Worm (Caenorhabditis elegans) whole organism, L2 larva: Measurements from ENCODE around the gene T09F3.5.

Source experiments
- ZK546.5 ChIP-seq: sonication (generic microtip); optimal IDR thresholded peaks from 2 replicates; lab custom pipeline; 2017; ENCODE audit warnings: missing biosample characterization, missing genetic modification characterization
- ama-1 ChIP-seq: fragments of 150-350 bp; optimal IDR thresholded peaks from 2 replicates; lab custom pipeline; 2018; ENCODE audit warnings: inconsistent platforms
- mbf-1 ChIP-seq: sonication (generic microtip); optimal IDR thresholded peaks from 2 replicates; lab custom pipeline; 2017; ENCODE audit warnings: missing biosample characterization, missing genetic modification characterization
- nhr-12 ChIP-seq: fragments of 150-350 bp; optimal IDR thresholded peaks from 2 replicates; lab custom pipeline; 2014; ENCODE audit warnings: missing biosample characterization, missing genetic modification characterization

- TF ChIP-seq mbf-1 (tag; lab: Kevin White, UChicago) (no peak), nhr-12 (no peak), ama-1 (no peak), ZK546.5 (tag; lab: Kevin White, UChicago) (no peak)
Measured at ce11 chrII:10349915-10350314, 46.8 kb upstream of the T09F3.5 start, which contains the start of gene stip-1.
